Fruit fly (Drosophila melanogaster) S2 (cell line): Measurements from ENCODE around the gene CG14414.

ENCODE experiments used
- CG8478 ChIP-seq: fragments of >200 bp; optimal IDR thresholded peaks from 2 replicates; lab custom pipeline; 2018
- CTCF ChIP-seq, 2 experiments: fragments of >200 bp; optimal IDR thresholded peaks; 2 replicates each; lab custom pipeline; 2018

- TF ChIP-seq CG8478 (lab: Kevin White, UChicago) (no peak), CTCF (optimal IDR thresholded peaks at IDR 0.05; lab: Kevin White, UChicago) (no peak)
These were observed 11.1 kb downstream of the CG14414 start for dm6 chrX:14591491-14591890.
